Worm (Caenorhabditis elegans): Measurements from ENCODE around the gene ham-2.

ce11 chrX:4507122-4507681 is 47.3 kb upstream of the ham-2 start:
- TF ChIP-seq pat-9 (tag; optimal IDR thresholded peaks at IDR 0.05) (no peak), fkh-10 (GFP tag; optimal IDR thresholded peaks at IDR 0.05) (no peak), nhr-11 (tag; optimal IDR thresholded peaks at IDR 0.05) (no peak), nfya-1 (tag; optimal IDR thresholded peaks at IDR 0.05) (no peak), ceh-2 (tag; optimal IDR thresholded peaks at IDR 0.05) (no peak), syd-9 (tag; optimal IDR thresholded peaks at IDR 0.05) (no peak), unc-3 (GFP tag; conservative IDR thresholded peaks at IDR 0.05) (no peak), unc-3 (tag; optimal IDR thresholded peaks at IDR 0.05) (no peak), unc-55 (GFP tag; optimal IDR thresholded peaks at IDR 0.05) (no peak), F13H6.1 (tag; optimal IDR thresholded peaks at IDR 0.05) (no peak), rnt-1 (tag; optimal IDR thresholded peaks at IDR 0.05) (no peak), sdc-2 (tag; optimal IDR thresholded peaks at IDR 0.05) (no peak), K09A11.1 (tag; optimal IDR thresholded peaks at IDR 0.05; ENCODE audit: insufficient read depth) (no peak), dmd-4 (tag; optimal IDR thresholded peaks at IDR 0.05; ENCODE audit: borderline replicate concordance) (no peak), ama-1 (optimal IDR thresholded peaks at IDR 0.05) (no peak)
